Fruit fly (Drosophila melanogaster): ENCODE results near the gene CG44325.

Gene CG44325

DNA sequence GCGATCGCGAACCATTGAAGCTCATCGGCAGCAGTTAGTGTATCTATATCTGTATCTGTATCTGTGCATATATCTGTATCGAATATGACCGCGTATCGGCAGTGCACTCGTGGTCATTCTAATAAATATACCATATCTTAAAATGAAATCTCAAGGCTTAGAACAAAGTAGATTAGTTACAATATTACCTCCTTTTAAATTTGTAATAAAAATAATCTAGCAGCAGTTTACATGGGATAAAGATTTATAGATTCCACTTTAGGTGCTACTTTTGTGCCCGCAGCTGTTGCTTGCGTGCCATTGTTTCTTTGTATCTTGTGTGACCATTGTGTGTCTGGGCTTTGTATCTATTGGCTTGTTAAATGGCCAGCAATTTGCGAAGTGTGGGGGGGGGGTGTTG lies 18.2 kb downstream of the CG44325 start (continued):
- no peak for TF ChIP-seq Dbx (GFP tag; IDR thresholded peaks at IDR 0.05)
- peak; percentile 38 for TF ChIP-seq fd64A (GFP tag; optimal IDR thresholded peaks at IDR 0.05)
- TF ChIP-seq CG10431 (GFP tag; optimal IDR thresholded peaks at IDR 0.05) = no peak
- TF ChIP-seq CG7357 (GFP tag; IDR thresholded peaks at IDR 0.05) = 0 out of 3 replicates have a peak, but pooled peaks have one; percentile 41
- peak; percentile 11 for TF ChIP-seq CG1792 (GFP tag; optimal IDR thresholded peaks at IDR 0.05)
- peak; percentile 34 for TF ChIP-seq CG12236 (GFP tag; optimal IDR thresholded peaks at IDR 0.05)
- no peak for TF ChIP-seq CG8290 (GFP tag; optimal IDR thresholded peaks at IDR 0.05)
- no peak for TF ChIP-seq CG8290 (tag; optimal IDR thresholded peaks at IDR 0.05)
- TF ChIP-seq Hr51 (GFP tag; optimal IDR thresholded peaks at IDR 0.05) = peak; percentile 11 to 89
- peak; percentile 3 for TF ChIP-seq Bteb2 (GFP tag; optimal IDR thresholded peaks at IDR 0.05)
- no peak for TF ChIP-seq amos (GFP tag; IDR thresholded peaks at IDR 0.05; ENCODE audit: partially characterized antibody)
- TF ChIP-seq phol (tag; optimal IDR thresholded peaks at IDR 0.05) = peak; percentile 78
- peak; percentile 38 for TF ChIP-seq CG1602 (GFP tag; optimal IDR thresholded peaks at IDR 0.05)
- no peak for TF ChIP-seq Ravus (GFP tag; IDR thresholded peaks at IDR 0.05)
- peak; percentile 19 for TF ChIP-seq Jarid2 (GFP tag; optimal IDR thresholded peaks at IDR 0.05)
- no peak for TF ChIP-seq h (optimal IDR thresholded peaks at IDR 0.05)
- TF ChIP-seq p53 (GFP tag; optimal IDR thresholded peaks at IDR 0.05) = no peak
- peak; percentile 89 for TF ChIP-seq unpg (GFP tag; optimal IDR thresholded peaks at IDR 0.05)
- TF ChIP-seq Fer3 (tag; optimal IDR thresholded peaks at IDR 0.05) = peak; percentile 77
- no peak for TF ChIP-seq rib (GFP tag; IDR thresholded peaks at IDR 0.05)
- TF ChIP-seq CG7963 (GFP tag; IDR thresholded peaks at IDR 0.05; ENCODE audit: partially characterized antibody) = no peak
- peak; percentile 75 for TF ChIP-seq fd3F (GFP tag; optimal IDR thresholded peaks at IDR 0.05)
- peak; percentile 53 for TF ChIP-seq CG6254 (GFP tag; optimal IDR thresholded peaks at IDR 0.05)
- TF ChIP-seq CG8765 (GFP tag; IDR thresholded peaks at IDR 0.05) = no peak
- TF ChIP-seq toy (GFP tag; IDR thresholded peaks at IDR 0.05) = no peak
- no peak for TF ChIP-seq dati (GFP tag; IDR thresholded peaks at IDR 0.05)
- TF ChIP-seq CG8944 (GFP tag; optimal IDR thresholded peaks at IDR 0.05) = peak; percentile 22
- TF ChIP-seq CG9609 (GFP tag; optimal IDR thresholded peaks at IDR 0.05) = peak; percentile 36
- no peak for TF ChIP-seq unc-4 (GFP tag; IDR thresholded peaks at IDR 0.05; ENCODE audit: partially characterized antibody)
- peak in 1 of 3 experiments; percentile 47 for TF ChIP-seq lola (GFP tag; optimal IDR thresholded peaks at IDR 0.05)
- peak; percentile 80 for TF ChIP-seq fd96Cb (tag; optimal IDR thresholded peaks at IDR 0.05)
- peak; percentile 58 for TF ChIP-seq B-H1 (GFP tag; IDR thresholded peaks at IDR 0.05)
- no peak for TF ChIP-seq trh (GFP tag; optimal IDR thresholded peaks at IDR 0.05)
- TF ChIP-seq CG3847 (GFP tag; IDR thresholded peaks at IDR 0.05) = peak; percentile 47; the same call in 1 of the 2 replicates
- TF ChIP-seq CG3995 (GFP tag; optimal IDR thresholded peaks at IDR 0.05) = peak; percentile 23
- peak; percentile 81 for TF ChIP-seq CG10366 (GFP tag; IDR thresholded peaks at IDR 0.05)
- TF ChIP-seq dm (GFP tag; optimal IDR thresholded peaks at IDR 0.05) = peak; percentile 23
- no peak for TF ChIP-seq CTCF (GFP tag; optimal IDR thresholded peaks at IDR 0.05)
- no peak for TF ChIP-seq CG10565 (GFP tag; optimal IDR thresholded peaks at IDR 0.05)
- TF ChIP-seq stwl (tag; optimal IDR thresholded peaks at IDR 0.05) = no peak
- peak; percentile 73 for TF ChIP-seq az2 (GFP tag; optimal IDR thresholded peaks at IDR 0.05)
- peak; percentile 76 for TF ChIP-seq CG10979 (tag; optimal IDR thresholded peaks at IDR 0.05)
- TF ChIP-seq inv (GFP tag; IDR thresholded peaks at IDR 0.05; ENCODE audit: partially characterized antibody) = no peak
- no peak for TF ChIP-seq gfzf (GFP tag; optimal IDR thresholded peaks at IDR 0.05)
- no peak for TF ChIP-seq sens-2 (GFP tag; IDR thresholded peaks at IDR 0.05)
- peak; percentile 83 for TF ChIP-seq CG6689 (GFP tag; IDR thresholded peaks at IDR 0.05)
- no peak for TF ChIP-seq Doc3 (GFP tag; IDR thresholded peaks at IDR 0.05; ENCODE audit: partially characterized antibody)
- peak; percentile 87 for TF ChIP-seq CG11504 (tag; optimal IDR thresholded peaks at IDR 0.05)
- TF ChIP-seq dan (GFP tag; IDR thresholded peaks at IDR 0.05) = no peak
- peak; percentile 80 for TF ChIP-seq Blimp-1 (GFP tag; optimal IDR thresholded peaks at IDR 0.05)
- no peak for TF ChIP-seq abd-A (tag; optimal IDR thresholded peaks at IDR 0.05)
- peak; percentile 21 for TF ChIP-seq maf-S (GFP tag; optimal IDR thresholded peaks at IDR 0.05)

Data from whole organism, embryonic.